Fruit fly (Drosophila melanogaster) whole organism, embryonic: ENCODE results near the gene IntS6.
A peak's percentile ranks its signal among the peaks of the same experiment; 100 is the strongest.

Experiments used
- CG11247 ChIP-seq: fragments of 200-800 bp; sonication (Bioruptor generic); IDR thresholded peaks from 2 replicates; pipeline ENCODE4 v1.3.6; 2022; ENCODE audit warnings: missing biosample characterization, missing genetic modification characterization
- CG11723 ChIP-seq: fragments of 200-800 bp; sonication (Bioruptor generic); optimal IDR thresholded peaks from 2 replicates; lab custom pipeline; 2017; ENCODE audit warnings: missing biosample characterization, mild to moderate bottlenecking, missing genetic modification characterization
- CG14014 ChIP-seq: fragments of 200-800 bp; sonication (Bioruptor generic); IDR thresholded peaks from 2 replicates; pipeline ENCODE4 v1.3.6; 2022; ENCODE audit warnings: missing biosample characterization, missing genetic modification characterization
- CG15269 ChIP-seq: fragments of 200-800 bp; sonication (Bioruptor generic); optimal IDR thresholded peaks from 2 replicates; lab custom pipeline; 2018; ENCODE audit warnings: missing biosample characterization, mild to moderate bottlenecking, missing genetic modification characterization, moderate library complexity
- CG15696 ChIP-seq: fragments of 200-800 bp; sonication (Bioruptor generic); optimal IDR thresholded peaks from 2 replicates; lab custom pipeline; 2019; ENCODE audit warnings: missing biosample characterization, mild to moderate bottlenecking, missing genetic modification characterization, moderate library complexity
- CG1603 ChIP-seq: fragments of 200-800 bp; sonication (Bioruptor generic); optimal IDR thresholded peaks from 2 replicates; lab custom pipeline; 2019; ENCODE audit warnings: missing biosample characterization, mild to moderate bottlenecking, missing genetic modification characterization, moderate library complexity
- CG16863 ChIP-seq: fragments of 200-800 bp; sonication (Bioruptor generic); optimal IDR thresholded peaks from 3 replicates; lab custom pipeline; 2016; ENCODE audit warnings: missing biosample characterization, missing genetic modification characterization
- CG17568 ChIP-seq: fragments of 200-800 bp; sonication (Bioruptor generic); optimal IDR thresholded peaks from 2 replicates; lab custom pipeline; 2018; ENCODE audit warnings: missing biosample characterization, mild to moderate bottlenecking, missing genetic modification characterization, moderate library complexity
- CG17829 ChIP-seq: fragments of 200-800 bp; optimal IDR thresholded peaks from 2 replicates; lab custom pipeline; 2019; ENCODE audit warnings: missing biosample characterization, mild to moderate bottlenecking, missing genetic modification characterization, moderate library complexity
- CG2116 ChIP-seq: fragments of 200-800 bp; sonication (Bioruptor generic); optimal IDR thresholded peaks from 3 replicates; lab custom pipeline; 2018; ENCODE audit warnings: missing biosample characterization, mild to moderate bottlenecking, missing genetic modification characterization
- CG3995 ChIP-seq: fragments of 200-800 bp; sonication (Bioruptor generic); optimal IDR thresholded peaks from 3 replicates; lab custom pipeline; 2016; ENCODE audit warnings: missing biosample characterization, missing genetic modification characterization
- CG4820 ChIP-seq: fragments of 200-800 bp; sonication (Bioruptor generic); optimal IDR thresholded peaks from 3 replicates; lab custom pipeline; 2016; ENCODE audit warnings: missing biosample characterization, missing genetic modification characterization
- CG5180 ChIP-seq: fragments of 200-800 bp; sonication (Bioruptor generic); optimal IDR thresholded peaks from 3 replicates; lab custom pipeline; 2017; ENCODE audit warnings: missing biosample characterization, missing genetic modification characterization, mild to moderate bottlenecking, moderate library complexity, missing genetic modification reagents
- CG6254 ChIP-seq: fragments of 200-800 bp; sonication (Bioruptor generic); optimal IDR thresholded peaks from 3 replicates; lab custom pipeline; 2017; ENCODE audit warnings: mild to moderate bottlenecking, missing biosample characterization, missing genetic modification reagents, missing genetic modification characterization
- CG7786 ChIP-seq: fragments of 200-800 bp; sonication (Bioruptor generic); optimal IDR thresholded peaks from 2 replicates; lab custom pipeline; 2016; ENCODE audit warnings: missing biosample characterization, missing genetic modification characterization
- CG7963 ChIP-seq: fragments of 200-800 bp; sonication (Bioruptor generic); IDR thresholded peaks from 3 replicates; pipeline ENCODE4 v1.3.6; 2022; ENCODE audit warnings: missing biosample characterization, missing genetic modification characterization; ENCODE audit not compliant: partially characterized antibody
- CG7987 ChIP-seq: fragments of 200-800 bp; sonication (Bioruptor generic); optimal IDR thresholded peaks from 2 replicates; lab custom pipeline; 2018; ENCODE audit warnings: missing biosample characterization, mild to moderate bottlenecking, missing genetic modification characterization, moderate library complexity
- CG9876 ChIP-seq: fragments of 200-800 bp; sonication (Bioruptor generic); optimal IDR thresholded peaks from 2 replicates; lab custom pipeline; 2016; ENCODE audit warnings: missing biosample characterization, missing genetic modification characterization
- CTCF ChIP-seq: fragments of 200-800 bp; sonication (Bioruptor generic); optimal IDR thresholded peaks from 2 replicates; lab custom pipeline; 2017; ENCODE audit warnings: missing biosample characterization, mild to moderate bottlenecking, missing genetic modification characterization, moderate library complexity
- Chrac-16 ChIP-seq: fragments of 200-800 bp; sonication (Bioruptor generic); optimal IDR thresholded peaks from 3 replicates; lab custom pipeline; 2016; ENCODE audit warnings: missing biosample characterization, missing genetic modification characterization
- CkIIα-i1 ChIP-seq: fragments of 200-800 bp; sonication (Bioruptor generic); IDR thresholded peaks from 2 replicates; pipeline ENCODE4 v1.3.6; 2022; ENCODE audit warnings: missing biosample characterization, missing genetic modification characterization
- Dfd ChIP-seq, 2 experiments: fragments of >200 bp; optimal IDR thresholded peaks; 2 replicates each; lab custom pipeline; 2017; ENCODE audit warnings: missing biosample characterization in 2 of 2, missing genetic modification characterization in 2 of 2
- Hand ChIP-seq: fragments of 200-800 bp; sonication (Bioruptor generic); optimal IDR thresholded peaks from 2 replicates; lab custom pipeline; 2017; ENCODE audit warnings: mild to moderate bottlenecking, missing biosample characterization, missing genetic modification reagents, missing genetic modification characterization
- HmgZ ChIP-seq: fragments of 200-800 bp; sonication (Bioruptor generic); optimal IDR thresholded peaks from 2 replicates; lab custom pipeline; 2018; ENCODE audit warnings: missing biosample characterization, mild to moderate bottlenecking, missing genetic modification characterization
- Lim3 ChIP-seq: fragments of 200-800 bp; sonication (Bioruptor generic); IDR thresholded peaks from 2 replicates; pipeline ENCODE4 v1.3.6; 2022; ENCODE audit warnings: missing biosample characterization, missing genetic modification characterization
- MBD-R2 ChIP-seq: fragments of 200-800 bp; sonication (Bioruptor generic); IDR thresholded peaks from 2 replicates; pipeline ENCODE4 v1.3.6; 2022; ENCODE audit warnings: missing biosample characterization, missing genetic modification characterization
- MESR4 ChIP-seq: fragments of 200-800 bp; sonication (Bioruptor generic); optimal IDR thresholded peaks from 2 replicates; lab custom pipeline; 2018; ENCODE audit warnings: missing biosample characterization, mild to moderate bottlenecking, missing genetic modification characterization, moderate library complexity
- Max ChIP-seq: fragments of 200-800 bp; sonication (Bioruptor generic); optimal IDR thresholded peaks from 2 replicates; lab custom pipeline; 2016; ENCODE audit warnings: missing biosample characterization, mild to moderate bottlenecking, missing genetic modification characterization
- Nf-YB ChIP-seq: fragments of 200-800 bp; sonication (Bioruptor generic); optimal IDR thresholded peaks from 3 replicates; lab custom pipeline; 2019; ENCODE audit warnings: missing biosample characterization, mild to moderate bottlenecking, missing genetic modification characterization, moderate library complexity
- Scr ChIP-seq: fragments of 200-800 bp; sonication (Bioruptor generic); IDR thresholded peaks from 2 replicates; pipeline ENCODE4 v1.3.6; 2022; ENCODE audit warnings: missing biosample characterization, missing genetic modification characterization; ENCODE audit not compliant: partially characterized antibody
- Sin3A ChIP-seq: fragments of >200 bp; optimal IDR thresholded peaks from 2 replicates; lab custom pipeline; 2018
- Sox100B ChIP-seq: fragments of 200-800 bp; sonication (Bioruptor generic); optimal IDR thresholded peaks from 3 replicates; lab custom pipeline; 2018; ENCODE audit warnings: missing biosample characterization, mild to moderate bottlenecking, missing genetic modification characterization
- al ChIP-seq: fragments of 200-800 bp; sonication (Bioruptor generic); IDR thresholded peaks from 2 replicates; pipeline ENCODE4 v1.3.6; 2022; ENCODE audit warnings: missing biosample characterization, missing genetic modification characterization
- ase ChIP-seq: fragments of 200-800 bp; sonication (Bioruptor generic); IDR thresholded peaks from 3 replicates; pipeline ENCODE4 v1.3.6; 2022; ENCODE audit warnings: missing biosample characterization, missing genetic modification characterization
- chif ChIP-seq, 2 experiments: fragments of 200-800 bp; sonication (Bioruptor generic); optimal IDR thresholded peaks; 3 replicates each; lab custom pipeline; 2016; ENCODE audit warnings: missing biosample characterization in 2 of 2, missing genetic modification characterization in 2 of 2
- eve ChIP-seq, 2 experiments: fragments of >200 bp; optimal IDR thresholded peaks; 2 replicates each; lab custom pipeline; 2017; ENCODE audit warnings: missing biosample characterization in 2 of 2, missing genetic modification characterization in 2 of 2
- ewg ChIP-seq: fragments of 200-800 bp; sonication (Bioruptor generic); optimal IDR thresholded peaks from 3 replicates; lab custom pipeline; 2017; ENCODE audit warnings: mild to moderate bottlenecking, missing biosample characterization, missing genetic modification reagents, missing genetic modification characterization
- fd102C ChIP-seq: fragments of 200-800 bp; sonication (Bioruptor generic); optimal IDR thresholded peaks from 2 replicates; lab custom pipeline; 2018; ENCODE audit warnings: missing biosample characterization, mild to moderate bottlenecking, missing genetic modification characterization, moderate library complexity
- gsb-n ChIP-seq: fragments of 200-800 bp; sonication (Bioruptor generic); optimal IDR thresholded peaks from 3 replicates; lab custom pipeline; 2018; ENCODE audit warnings: missing biosample characterization, mild to moderate bottlenecking, missing genetic modification characterization
- ken ChIP-seq: fragments of 200-800 bp; sonication (Bioruptor generic); IDR thresholded peaks from 3 replicates; pipeline ENCODE4 v1.3.6; 2022; ENCODE audit warnings: missing biosample characterization, missing genetic modification characterization
- maf-S ChIP-seq: fragments of 200-800 bp; sonication (Bioruptor generic); optimal IDR thresholded peaks from 2 replicates; lab custom pipeline; 2016; ENCODE audit warnings: missing biosample characterization, missing genetic modification characterization
- mirr ChIP-seq: fragments of 200-800 bp; sonication (Bioruptor generic); optimal IDR thresholded peaks from 3 replicates; lab custom pipeline; 2018; ENCODE audit warnings: missing biosample characterization, mild to moderate bottlenecking, missing genetic modification characterization
- nau ChIP-seq: fragments of 200-800 bp; sonication (Bioruptor generic); optimal IDR thresholded peaks from 3 replicates; lab custom pipeline; 2017; ENCODE audit warnings: missing biosample characterization, mild to moderate bottlenecking, missing genetic modification characterization, missing genetic modification reagents
- pb ChIP-seq: fragments of 200-800 bp; sonication (Bioruptor generic); optimal IDR thresholded peaks from 3 replicates; lab custom pipeline; 2016; ENCODE audit warnings: missing biosample characterization, missing genetic modification characterization
- seq ChIP-seq: fragments of 200-800 bp; sonication (Bioruptor generic); IDR thresholded peaks from 2 replicates; pipeline ENCODE4 v1.3.6; 2022; ENCODE audit warnings: missing biosample characterization, missing genetic modification characterization
- sima ChIP-seq: fragments of 200-800 bp; sonication (Bioruptor generic); optimal IDR thresholded peaks from 2 replicates; lab custom pipeline; 2016; ENCODE audit warnings: missing biosample characterization, missing genetic modification characterization
- sisA ChIP-seq: fragments of 200-800 bp; sonication (Bioruptor generic); IDR thresholded peaks from 2 replicates; pipeline ENCODE4 v1.3.6; 2022; ENCODE audit warnings: missing biosample characterization, missing genetic modification characterization
- sna ChIP-seq: fragments of 200-800 bp; sonication (Bioruptor generic); IDR thresholded peaks from 2 replicates; pipeline ENCODE4 v1.3.6; 2022; ENCODE audit warnings: missing biosample characterization, missing genetic modification characterization; ENCODE audit not compliant: partially characterized antibody
- sob ChIP-seq: fragments of 200-800 bp; sonication (Bioruptor generic); IDR thresholded peaks from 2 replicates; pipeline ENCODE4 v1.3.6; 2022; ENCODE audit warnings: missing biosample characterization, missing genetic modification characterization
- unpg ChIP-seq: fragments of 200-800 bp; sonication (Bioruptor generic); optimal IDR thresholded peaks from 3 replicates; lab custom pipeline; 2018; ENCODE audit warnings: missing biosample characterization, mild to moderate bottlenecking, missing genetic modification characterization, moderate library complexity
- wdn ChIP-seq: fragments of 200-800 bp; sonication (Bioruptor generic); IDR thresholded peaks from 2 replicates; pipeline ENCODE4 v1.3.6; 2022; ENCODE audit warnings: missing biosample characterization, missing genetic modification characterization

IntS6 gene

DNA sequence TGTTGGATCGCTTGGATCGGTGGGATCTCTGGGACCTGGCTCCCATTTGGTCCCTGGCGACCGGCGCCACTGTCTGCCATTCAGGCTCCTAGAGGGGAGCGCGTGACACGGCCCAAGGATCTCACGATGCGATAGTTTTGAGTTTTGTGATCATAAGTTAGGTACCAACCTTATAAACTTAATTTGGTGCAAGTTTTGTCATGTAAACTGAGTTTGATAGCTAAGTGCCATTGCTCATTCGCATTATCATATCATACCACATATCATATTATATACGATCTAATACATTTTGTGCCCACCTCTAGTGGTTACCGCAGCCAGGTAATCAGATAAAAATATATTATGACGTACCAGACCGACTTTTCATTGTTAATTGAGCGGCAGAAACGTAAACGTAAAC lies 51.1 kb downstream of the IntS6 start (continued):
- TF ChIP-seq CG15269 (tag; lab: Kevin White, UChicago) (no peak), CG17829 (peak; percentile 84), CG3995 (GFP tag; lab: Kevin White, UChicago) (no peak), fd102C (GFP tag; lab: Kevin White, UChicago) (no peak), CG2116 (GFP tag; lab: Kevin White, UChicago) (no peak), al (GFP tag; lab: Robert Waterston, UW) (no peak), CG15696 (tag; lab: Kevin White, UChicago) (no peak), ase (no peak), eve (GFP tag; optimal IDR thresholded peaks at IDR 0.05; lab: Kevin White, UChicago) (no peak)

DNA sequence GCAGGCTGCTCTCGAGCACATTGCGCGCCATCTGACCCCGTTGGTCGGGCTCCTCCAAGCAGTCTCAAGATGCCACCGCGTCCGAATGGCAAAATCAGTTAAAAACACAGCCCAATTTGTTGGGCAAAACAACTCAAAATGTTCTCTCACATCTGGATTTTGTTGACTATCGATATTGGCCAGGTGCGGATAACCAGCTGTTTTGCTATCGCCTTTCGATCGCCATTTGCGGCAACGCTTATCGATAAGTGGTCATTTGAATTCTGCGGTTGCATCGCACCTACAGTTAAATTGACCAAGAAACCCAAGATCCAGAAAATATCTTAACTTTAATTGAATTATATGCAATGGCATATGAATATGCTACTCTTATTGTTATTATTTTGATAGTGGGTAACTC lies 52.0 kb downstream of the IntS6 start, which contains the start of gene CG3149:
TSS of gene CG3149 (minus strand) at position 171 of the 400 bp plus-strand sequence.
- TF ChIP-seq CG11723 (GFP tag; lab: Kevin White, UChicago): no peak
- TF ChIP-seq CG5180: peak; percentile 35
- TF ChIP-seq CG6254 (GFP tag; lab: Kevin White, UChicago): no peak
- no peak for TF ChIP-seq maf-S
- no peak for TF ChIP-seq sisA (GFP tag; lab: Robert Waterston, UW)
- TF ChIP-seq pb (GFP tag; lab: Kevin White, UChicago): no peak
- no peak for TF ChIP-seq ewg
- no peak for TF ChIP-seq sob (GFP tag; lab: Robert Waterston, UW)
- TF ChIP-seq MBD-R2 (GFP tag; lab: Robert Waterston, UW): peak; percentile 62
- TF ChIP-seq nau: no peak
- TF ChIP-seq Sox100B (GFP tag; lab: Kevin White, UChicago): no peak
- TF ChIP-seq gsb-n (tag; lab: Kevin White, UChicago): no peak
- no peak for TF ChIP-seq wdn (GFP tag; lab: Robert Waterston, UW)
- TF ChIP-seq Lim3 (GFP tag; lab: Robert Waterston, UW): no peak
- TF ChIP-seq chif (GFP tag; optimal IDR thresholded peaks at IDR 0.05; lab: Kevin White, UChicago): no peak
- TF ChIP-seq CkIIα-i1: no peak
- TF ChIP-seq Sin3A: no peak
- no peak for TF ChIP-seq CG16863 (GFP tag; lab: Kevin White, UChicago)
- TF ChIP-seq CG17568: no peak
- no peak for TF ChIP-seq seq
- TF ChIP-seq CG7786 (GFP tag; lab: Kevin White, UChicago): no peak
- TF ChIP-seq CG14014 (GFP tag; lab: Robert Waterston, UW): no peak
- no peak for TF ChIP-seq sima (GFP tag; lab: Kevin White, UChicago)
- TF ChIP-seq CTCF (GFP tag; lab: Kevin White, UChicago): no peak
- TF ChIP-seq MESR4 (GFP tag; lab: Kevin White, UChicago): peak; percentile 27
- no peak for TF ChIP-seq eve (GFP tag; optimal IDR thresholded peaks at IDR 0.05; lab: Kevin White, UChicago)
- no peak for TF ChIP-seq CG11247 (GFP tag; lab: Robert Waterston, UW)
- TF ChIP-seq CG4820 (GFP tag; lab: Kevin White, UChicago): no peak
- no peak for TF ChIP-seq Nf-YB (GFP tag; lab: Kevin White, UChicago)
- peak; percentile 84 for TF ChIP-seq CG7963 (GFP tag; lab: Robert Waterston, UW)
- no peak for TF ChIP-seq Dfd (GFP tag; optimal IDR thresholded peaks at IDR 0.05; lab: Kevin White, UChicago)
- no peak for TF ChIP-seq HmgZ (tag; lab: Kevin White, UChicago)
- TF ChIP-seq Scr: peak; percentile 74
- peak; percentile 30 for TF ChIP-seq CG1603 (tag; lab: Kevin White, UChicago)
- TF ChIP-seq CG7987 (GFP tag; lab: Kevin White, UChicago): no peak
- TF ChIP-seq CG9876 (GFP tag; lab: Kevin White, UChicago): no peak
- no peak for TF ChIP-seq Hand (GFP tag; lab: Kevin White, UChicago)
- no peak for TF ChIP-seq unpg (GFP tag; lab: Kevin White, UChicago)
- TF ChIP-seq ken (GFP tag; lab: Robert Waterston, UW): no peak
- no peak for TF ChIP-seq Chrac-16
- peak; percentile 64; the same call in 1 of the 2 replicates for TF ChIP-seq sna (GFP tag; lab: Robert Waterston, UW)
- no peak for TF ChIP-seq mirr (GFP tag; lab: Kevin White, UChicago)
- TF ChIP-seq Max (GFP tag; lab: Kevin White, UChicago): no peak
